Worm (Caenorhabditis elegans) whole organism, mixed stage, embryonic: ENCODE data around the gene F23B12.4.
A peak's percentile ranks its signal among the peaks of the same experiment; 100 is the strongest.

Experiments used
- M03D4.4 ChIP-seq: sonication (generic microtip); optimal IDR thresholded peaks from 2 replicates; lab custom pipeline; 2017; ENCODE audit warnings: mild to moderate bottlenecking, missing genetic modification characterization, missing compliant biosample characterization
- bed-3 ChIP-seq: fragments of 200-800 bp; sonication (Bioruptor generic); optimal IDR thresholded peaks from 3 replicates; lab custom pipeline; 2018; ENCODE audit warnings: mild to moderate bottlenecking, missing genetic modification characterization, moderate library complexity, missing compliant biosample characterization
- blmp-1 ChIP-seq: fragments of 150-350 bp; optimal IDR thresholded peaks from 2 replicates; lab custom pipeline; 2014; ENCODE audit warnings: missing biosample characterization, missing genetic modification characterization
- ceh-39 ChIP-seq: fragments of 150-350 bp; optimal IDR thresholded peaks from 2 replicates; lab custom pipeline; 2014; ENCODE audit warnings: missing biosample characterization, missing genetic modification characterization
- ceh-43 ChIP-seq: fragments of 200-800 bp; sonication (Bioruptor generic); optimal IDR thresholded peaks from 2 replicates; lab custom pipeline; 2018; ENCODE audit warnings: mild to moderate bottlenecking, missing genetic modification characterization, moderate library complexity, missing compliant biosample characterization
- ceh-83 ChIP-seq: fragments of 200-800 bp; sonication (Bioruptor generic); optimal IDR thresholded peaks from 2 replicates; lab custom pipeline; 2018; ENCODE audit warnings: mild to moderate bottlenecking, missing genetic modification characterization, missing compliant biosample characterization
- cnd-1 ChIP-seq: fragments of 200-800 bp; sonication (Bioruptor generic); optimal IDR thresholded peaks from 2 replicates; lab custom pipeline; 2018; ENCODE audit warnings: mild to moderate bottlenecking, missing genetic modification characterization, missing compliant biosample characterization
- drap-1 ChIP-seq: fragments of 200-800 bp; sonication (Bioruptor generic); optimal IDR thresholded peaks from 3 replicates; lab custom pipeline; 2018; ENCODE audit warnings: mild to moderate bottlenecking, missing genetic modification characterization, missing compliant biosample characterization
- elt-1 ChIP-seq: sonication (generic microtip); optimal IDR thresholded peaks from 2 replicates; lab custom pipeline; 2017; ENCODE audit warnings: missing genetic modification characterization, mild to moderate bottlenecking, missing compliant biosample characterization, antibody characterized with exemption, moderate library complexity, borderline replicate concordance; ENCODE audit not compliant: insufficient read depth
- elt-3 ChIP-seq: fragments of 150-350 bp; optimal IDR thresholded peaks from 2 replicates; lab custom pipeline; 2014; ENCODE audit warnings: missing biosample characterization, missing genetic modification characterization
- flh-1 ChIP-seq: fragments of 200-800 bp; sonication (Bioruptor generic); optimal IDR thresholded peaks from 2 replicates; lab custom pipeline; 2018; ENCODE audit warnings: mild to moderate bottlenecking, missing genetic modification characterization, moderate library complexity, missing compliant biosample characterization
- ham-2 ChIP-seq: fragments of 200-800 bp; sonication (Bioruptor generic); optimal IDR thresholded peaks from 2 replicates; lab custom pipeline; 2018; ENCODE audit warnings: mild to moderate bottlenecking, missing genetic modification characterization, missing compliant biosample characterization
- hlh-1 ChIP-seq: fragments of 150-350 bp; optimal IDR thresholded peaks from 2 replicates; lab custom pipeline; 2014; ENCODE audit warnings: missing biosample characterization, missing genetic modification reagents, missing genetic modification characterization
- lin-13 ChIP-seq: fragments of 150-350 bp; optimal IDR thresholded peaks from 2 replicates; lab custom pipeline; 2014; ENCODE audit warnings: missing biosample characterization, missing genetic modification characterization
- lin-32 ChIP-seq: fragments of 200-800 bp; sonication (Bioruptor generic); optimal IDR thresholded peaks from 2 replicates; lab custom pipeline; 2018; ENCODE audit warnings: mild to moderate bottlenecking, missing genetic modification characterization, missing compliant biosample characterization
- lsy-2 ChIP-seq: fragments of 150-350 bp; optimal IDR thresholded peaks from 2 replicates; lab custom pipeline; 2014; ENCODE audit warnings: missing biosample characterization, missing genetic modification characterization
- mab-5 ChIP-seq: fragments of 150-350 bp; optimal IDR thresholded peaks from 2 replicates; lab custom pipeline; 2014; ENCODE audit warnings: missing biosample characterization, missing genetic modification characterization
- mep-1 ChIP-seq: fragments of 150-350 bp; optimal IDR thresholded peaks from 2 replicates; lab custom pipeline; 2017; ENCODE audit warnings: missing biosample characterization, missing genetic modification reagents, missing genetic modification characterization, inconsistent platforms
- mls-2 ChIP-seq: sonication (generic microtip); optimal IDR thresholded peaks from 2 replicates; lab custom pipeline; 2016; ENCODE audit warnings: mild to moderate bottlenecking, missing genetic modification characterization, moderate library complexity, missing compliant biosample characterization
- nhr-12 ChIP-seq: fragments of 150-350 bp; optimal IDR thresholded peaks from 2 replicates; lab custom pipeline; 2014; ENCODE audit warnings: missing biosample characterization, missing genetic modification characterization
- nhr-2 ChIP-seq: fragments of 150-350 bp; optimal IDR thresholded peaks from 2 replicates; lab custom pipeline; 2014; ENCODE audit warnings: missing biosample characterization, missing genetic modification characterization
- nhr-237 ChIP-seq: fragments of 150-350 bp; optimal IDR thresholded peaks from 2 replicates; lab custom pipeline; 2014; ENCODE audit warnings: missing biosample characterization, missing genetic modification characterization
- nhr-28 ChIP-seq: fragments of 150-350 bp; optimal IDR thresholded peaks from 2 replicates; lab custom pipeline; 2014; ENCODE audit warnings: missing biosample characterization, missing genetic modification characterization
- nhr-76 ChIP-seq: sonication (generic microtip); optimal IDR thresholded peaks from 2 replicates; lab custom pipeline; 2017; ENCODE audit warnings: missing biosample characterization, missing genetic modification characterization
- pha-4 ChIP-seq: fragments of 150-350 bp; optimal IDR thresholded peaks from 2 replicates; lab custom pipeline; 2018; ENCODE audit warnings: missing biosample characterization, missing genetic modification reagents, missing genetic modification characterization
- snpc-4 ChIP-seq: fragments of 150-350 bp; optimal IDR thresholded peaks from 2 replicates; lab custom pipeline; 2014; ENCODE audit warnings: missing biosample characterization, missing genetic modification characterization
- sptf-1 ChIP-seq: sonication (generic microtip); optimal IDR thresholded peaks from 2 replicates; lab custom pipeline; 2017; ENCODE audit warnings: mild to moderate bottlenecking, missing genetic modification characterization, moderate library complexity, missing compliant biosample characterization
- unc-120 ChIP-seq: sonication (generic microtip); optimal IDR thresholded peaks from 2 replicates; lab custom pipeline; 2017; ENCODE audit warnings: missing genetic modification characterization, missing compliant biosample characterization; ENCODE audit not compliant: poor library complexity, severe bottlenecking
- unc-39 ChIP-seq: fragments of 150-350 bp; optimal IDR thresholded peaks from 2 replicates; lab custom pipeline; 2014; ENCODE audit warnings: missing biosample characterization, missing genetic modification characterization
- unc-62 ChIP-seq: fragments of 150-350 bp; optimal IDR thresholded peaks from 2 replicates; lab custom pipeline; 2014; ENCODE audit warnings: missing biosample characterization, missing genetic modification reagents, missing genetic modification characterization
- zip-8 ChIP-seq: fragments of 150-350 bp; optimal IDR thresholded peaks from 2 replicates; lab custom pipeline; 2014; ENCODE audit warnings: missing biosample characterization, missing genetic modification characterization
- ztf-11 ChIP-seq: fragments of 150-350 bp; optimal IDR thresholded peaks from 2 replicates; lab custom pipeline; 2014; ENCODE audit warnings: missing biosample characterization, missing genetic modification characterization

Gene F23B12.4

ce11 chrV:14468196-14468874 is 27.4 kb downstream of the F23B12.4 start, which contains the start of gene srz-97:
Gene srz-97, minus strand, starts transcription at chrV:14468246.
- no peak for TF ChIP-seq lsy-2 (tag; lab: Kevin White, UChicago)
- no peak for TF ChIP-seq nhr-76 (tag; lab: Kevin White, UChicago)
- no peak for TF ChIP-seq lin-13
- TF ChIP-seq nhr-237, result no peak
- TF ChIP-seq zip-8 (tag; lab: Kevin White, UChicago), result no peak
- no peak for TF ChIP-seq ham-2 (GFP tag; lab: Kevin White, UChicago)
- TF ChIP-seq M03D4.4 (tag; lab: Kevin White, UChicago), result no peak
- no peak for TF ChIP-seq unc-62 (GFP tag; lab: Kevin White, UChicago)
- no peak for TF ChIP-seq pha-4
- TF ChIP-seq mab-5, result no peak
- TF ChIP-seq unc-120 (tag; lab: Kevin White, UChicago), result no peak
- no peak for TF ChIP-seq mep-1
- no peak for TF ChIP-seq unc-39 (tag; lab: Kevin White, UChicago)
- no peak for TF ChIP-seq sptf-1
- TF ChIP-seq ceh-83, result peak; percentile 1
- peak; percentile 53 for TF ChIP-seq drap-1 (GFP tag; lab: Kevin White, UChicago)
- no peak for TF ChIP-seq elt-3 (tag; lab: Kevin White, UChicago)
- no peak for TF ChIP-seq ceh-43 (GFP tag; lab: Kevin White, UChicago)
- TF ChIP-seq nhr-12 (tag; lab: Kevin White, UChicago), result no peak
- no peak for TF ChIP-seq lin-32 (GFP tag; lab: Kevin White, UChicago)
- TF ChIP-seq cnd-1 (tag; lab: Kevin White, UChicago), result peak; percentile 64
- TF ChIP-seq mls-2 (tag; lab: Kevin White, UChicago), result no peak
- no peak for TF ChIP-seq nhr-2 (tag; lab: Kevin White, UChicago)
- TF ChIP-seq ztf-11 (tag; lab: Kevin White, UChicago), result no peak
- TF ChIP-seq, all 35 proteins: peak for 3

ce11 chrV:14468931-14469330 is 28.0 kb downstream of the F23B12.4 start, which contains the start of gene clec-57:
Gene clec-57, plus strand, starts transcription at chrV:14469231.
- no peak for TF ChIP-seq M03D4.4 (tag; lab: Kevin White, UChicago)
- TF ChIP-seq nhr-2 (tag; lab: Kevin White, UChicago), result no peak
- TF ChIP-seq mab-5, result no peak

ce11 chrV:14472229-14472628 is 31.3 kb downstream of the F23B12.4 start, which contains the start of gene clec-227:
Gene clec-227, plus strand, starts transcription at chrV:14472529.
- TF ChIP-seq cnd-1 (tag; lab: Kevin White, UChicago), result no peak
- TF ChIP-seq mep-1, result no peak
- no peak for TF ChIP-seq pha-4
- no peak for TF ChIP-seq unc-62 (GFP tag; lab: Kevin White, UChicago)

- TF ChIP-seq ham-2 (GFP tag; lab: Kevin White, UChicago), result no peak
- no peak for TF ChIP-seq nhr-2 (tag; lab: Kevin White, UChicago)
- TF ChIP-seq ceh-83, result no peak
- TF ChIP-seq unc-39 (tag; lab: Kevin White, UChicago), result no peak
- TF ChIP-seq lin-13, result no peak
Measured at ce11 chrV:14474099-14474498, 33.2 kb downstream of the F23B12.4 start, which contains the start of gene clec-56. Gene clec-56, plus strand, starts transcription at chrV:14474399.

- no peak for TF ChIP-seq nhr-28 (tag; lab: Kevin White, UChicago)
- no peak for TF ChIP-seq elt-3 (tag; lab: Kevin White, UChicago)
- TF ChIP-seq blmp-1 (tag; lab: Kevin White, UChicago), result no peak
- no peak for TF ChIP-seq cnd-1 (tag; lab: Kevin White, UChicago)
- TF ChIP-seq elt-1 (tag; lab: Kevin White, UChicago), result no peak
- no peak for TF ChIP-seq zip-8 (tag; lab: Kevin White, UChicago)
- no peak for TF ChIP-seq ceh-43 (GFP tag; lab: Kevin White, UChicago)
- no peak for TF ChIP-seq nhr-237
- no peak for TF ChIP-seq ceh-83
- TF ChIP-seq ham-2 (GFP tag; lab: Kevin White, UChicago), result no peak
Measured at ce11 chrV:14476680-14477079, 35.7 kb downstream of the F23B12.4 start, which contains the start of gene clec-54. Gene clec-54, plus strand, starts transcription at chrV:14476903.

- TF ChIP-seq unc-62 (GFP tag; lab: Kevin White, UChicago) (no peak), mls-2 (tag; lab: Kevin White, UChicago) (no peak), mab-5 (no peak), bed-3 (GFP tag; lab: Kevin White, UChicago) (no peak), sptf-1 (no peak), snpc-4 (tag; lab: Kevin White, UChicago) (no peak), hlh-1 (no peak), mep-1 (no peak), elt-3 (tag; lab: Kevin White, UChicago) (no peak), nhr-237 (no peak), flh-1 (GFP tag; lab: Kevin White, UChicago) (no peak), lin-32 (GFP tag; lab: Kevin White, UChicago) (no peak), ceh-39 (tag; lab: Kevin White, UChicago) (no peak)
Measured at ce11 chrV:14478979-14479378, 38.0 kb downstream of the F23B12.4 start, which contains the start of gene clec-55. Gene clec-55, plus strand, starts transcription at chrV:14479279.
